Fruit fly (Drosophila melanogaster) whole organism, pupa: ENCODE results near the gene COX6AL2.

ENCODE experiments used
- CG12605 ChIP-seq: fragments of 200-800 bp; sonication (Bioruptor generic); IDR thresholded peaks from 2 replicates; pipeline ENCODE4 v1.3.6; 2022; ENCODE audit warnings: missing biosample characterization, missing genetic modification characterization
- CG13204 ChIP-seq: fragments of 200-800 bp; sonication (Bioruptor generic); optimal IDR thresholded peaks from 2 replicates; lab custom pipeline; 2018; ENCODE audit warnings: missing biosample characterization, mild to moderate bottlenecking, missing genetic modification characterization, moderate library complexity
- CG14655 ChIP-seq: fragments of 200-800 bp; sonication (Bioruptor generic); optimal IDR thresholded peaks from 3 replicates; lab custom pipeline; 2017; ENCODE audit warnings: mild to moderate bottlenecking, missing biosample characterization, missing genetic modification reagents, missing genetic modification characterization
- CG4496 ChIP-seq: fragments of 200-800 bp; sonication (Bioruptor generic); IDR thresholded peaks from 3 replicates; pipeline ENCODE4 v1.3.6; 2022; ENCODE audit warnings: missing biosample characterization, missing genetic modification characterization
- CG8301 ChIP-seq: fragments of 200-800 bp; sonication (Bioruptor generic); optimal IDR thresholded peaks from 2 replicates; lab custom pipeline; 2018; ENCODE audit warnings: missing biosample characterization, mild to moderate bottlenecking, missing genetic modification characterization
- CG9948 ChIP-seq: fragments of 200-800 bp; sonication (Bioruptor generic); optimal IDR thresholded peaks from 2 replicates; lab custom pipeline; 2018; ENCODE audit warnings: missing biosample characterization, mild to moderate bottlenecking, missing genetic modification characterization, moderate library complexity
- Ets98B ChIP-seq: fragments of 200-800 bp; sonication (Bioruptor generic); IDR thresholded peaks from 2 replicates; pipeline ENCODE4 v1.3.6; 2022; ENCODE audit warnings: missing biosample characterization, missing genetic modification characterization
- fd96Ca ChIP-seq: fragments of 200-800 bp; sonication (Bioruptor generic); IDR thresholded peaks from 3 replicates; pipeline ENCODE4 v1.3.6; 2022; ENCODE audit warnings: missing biosample characterization, missing genetic modification characterization
- rn ChIP-seq: fragments of 200-800 bp; sonication (Bioruptor generic); IDR thresholded peaks from 2 replicates; pipeline ENCODE4 v1.3.6; 2022; ENCODE audit warnings: missing biosample characterization, missing genetic modification characterization

DNA sequence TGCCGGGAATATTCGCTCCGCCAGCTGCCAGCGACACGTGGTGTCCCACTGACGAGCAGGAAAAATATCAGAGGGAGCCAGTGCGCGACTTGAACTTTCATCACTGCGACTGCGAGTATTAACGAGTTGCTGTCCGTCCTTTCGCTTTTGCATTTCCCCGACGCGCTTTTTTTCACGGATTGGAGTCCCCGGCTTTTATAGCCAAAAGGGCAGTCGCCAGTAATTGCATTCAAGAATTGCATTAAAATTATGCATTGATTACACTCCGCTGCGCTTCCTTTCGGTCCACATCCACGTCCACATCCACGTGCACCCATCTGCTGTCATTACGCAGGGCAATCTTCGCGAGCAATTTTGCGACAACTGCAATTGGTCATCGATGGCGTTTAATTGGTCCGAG lies 2.9 kb downstream of the COX6AL2 start, which contains the start of gene Ir75d:
- no peak for TF ChIP-seq CG8301 (tag; lab: Kevin White, UChicago)
- TF ChIP-seq fd96Ca (GFP tag; lab: Robert Waterston, UW): no peak
- TF ChIP-seq CG14655: no peak
- no peak for TF ChIP-seq CG4496 (GFP tag; lab: Robert Waterston, UW)
- no peak for TF ChIP-seq Ets98B
- no peak for TF ChIP-seq rn (GFP tag; lab: Robert Waterston, UW)
- TF ChIP-seq CG12605 (GFP tag; lab: Robert Waterston, UW): no peak
- TF ChIP-seq CG9948: no peak
- no peak for TF ChIP-seq CG13204
